Worm (Caenorhabditis elegans) whole organism, L4 larva: ENCODE measurements around the gene ZK418.5.
A peak's percentile ranks its signal among the peaks of the same experiment; 100 is the strongest.

Source experiments
- D1046.2 ChIP-seq: fragments of 200-800 bp; sonication (Bioruptor generic); IDR thresholded peaks from 2 replicates; pipeline ENCODE4 v1.3.6; 2022; ENCODE audit warnings: missing genetic modification characterization, missing compliant biosample characterization
- F37D6.2 ChIP-seq: sonication (generic microtip); optimal IDR thresholded peaks from 2 replicates; lab custom pipeline; 2016; ENCODE audit warnings: mild to moderate bottlenecking, missing genetic modification characterization, missing compliant biosample characterization
- F49E8.2 ChIP-seq: sonication (generic microtip); optimal IDR thresholded peaks from 2 replicates; lab custom pipeline; 2016; ENCODE audit warnings: missing compliant biosample characterization, mild to moderate bottlenecking, missing genetic modification characterization, borderline replicate concordance
- Y105C5A.15 ChIP-seq: fragments of 200-800 bp; sonication (Bioruptor generic); IDR thresholded peaks from 2 replicates; pipeline ENCODE4 v1.3.6; 2022; ENCODE audit warnings: missing genetic modification characterization, missing compliant biosample characterization
- ama-1 ChIP-seq: fragments of 150-350 bp; optimal IDR thresholded peaks from 2 replicates; lab custom pipeline; 2014; ENCODE audit warnings: inconsistent platforms, mixed read lengths
- arid-1 ChIP-seq: fragments of 200-800 bp; sonication (Bioruptor generic); conservative IDR thresholded peaks from 2 replicates; pipeline ENCODE4 v1.3.6; 2022; ENCODE audit warnings: missing genetic modification reagents, missing genetic modification characterization, missing compliant biosample characterization
- ceh-20 ChIP-seq: fragments of 200-800 bp; sonication (Bioruptor generic); IDR thresholded peaks from 2 replicates; pipeline ENCODE4 v1.3.6; 2022; ENCODE audit warnings: missing genetic modification reagents, missing genetic modification characterization, missing compliant biosample characterization
- ceh-32 ChIP-seq: sonication (generic microtip); optimal IDR thresholded peaks from 2 replicates; lab custom pipeline; 2016; ENCODE audit warnings: mild to moderate bottlenecking, missing genetic modification characterization, missing compliant biosample characterization; ENCODE audit not compliant: poor library complexity
- ceh-62 ChIP-seq: sonication (generic microtip); optimal IDR thresholded peaks from 2 replicates; lab custom pipeline; 2017; ENCODE audit warnings: missing biosample characterization, missing genetic modification characterization
- daf-12 ChIP-seq: fragments of 150-350 bp; optimal IDR thresholded peaks from 2 replicates; lab custom pipeline; 2014; ENCODE audit warnings: missing biosample characterization, missing genetic modification reagents, missing genetic modification characterization
- daf-19 ChIP-seq: fragments of 200-800 bp; sonication (Bioruptor generic); conservative IDR thresholded peaks from 2 replicates; pipeline ENCODE4 v1.3.6; 2022; ENCODE audit warnings: missing genetic modification characterization, missing compliant biosample characterization
- dmd-6 ChIP-seq: fragments of 200-800 bp; sonication (Bioruptor generic); IDR thresholded peaks from 2 replicates; pipeline ENCODE4 v1.3.6; 2022; ENCODE audit warnings: missing genetic modification reagents, missing genetic modification characterization, missing compliant biosample characterization
- dmd-8 ChIP-seq: fragments of 200-800 bp; sonication (Bioruptor generic); IDR thresholded peaks from 2 replicates; pipeline ENCODE4 v1.3.6; 2022; ENCODE audit warnings: missing genetic modification characterization, missing compliant biosample characterization
- fkh-10 ChIP-seq: fragments of 150-350 bp; optimal IDR thresholded peaks from 2 replicates; lab custom pipeline; 2014; ENCODE audit warnings: missing biosample characterization, missing genetic modification reagents, missing genetic modification characterization
- gei-8 ChIP-seq: fragments of 200-800 bp; sonication (Bioruptor generic); optimal IDR thresholded peaks from 2 replicates; lab custom pipeline; 2018; ENCODE audit warnings: mild to moderate bottlenecking, missing genetic modification characterization, missing compliant biosample characterization
- hlh-30 ChIP-seq: sonication (generic microtip); optimal IDR thresholded peaks from 2 replicates; lab custom pipeline; 2017; ENCODE audit warnings: antibody characterized with exemption, mild to moderate bottlenecking, missing genetic modification characterization, missing compliant biosample characterization; ENCODE audit not compliant: insufficient read depth
- hmg-1.1 ChIP-seq: fragments of 200-800 bp; sonication (Bioruptor generic); IDR thresholded peaks from 2 replicates; pipeline ENCODE4 v1.3.6; 2022; ENCODE audit warnings: missing genetic modification reagents, missing genetic modification characterization, missing compliant biosample characterization
- lim-7 ChIP-seq: fragments of 200-800 bp; sonication (Bioruptor generic); IDR thresholded peaks from 2 replicates; pipeline ENCODE4 v1.3.6; 2022; ENCODE audit warnings: missing genetic modification characterization, missing compliant biosample characterization
- lin-1 ChIP-seq: fragments of 200-800 bp; sonication (Bioruptor generic); IDR thresholded peaks from 2 replicates; pipeline ENCODE4 v1.3.6; 2022; ENCODE audit warnings: missing genetic modification reagents, missing genetic modification characterization, missing compliant biosample characterization
- lin-13 ChIP-seq: fragments of 150-350 bp; optimal IDR thresholded peaks from 2 replicates; lab custom pipeline; 2014; ENCODE audit warnings: missing biosample characterization, missing genetic modification reagents, missing genetic modification characterization
- lin-38 ChIP-seq: fragments of 200-800 bp; sonication (Bioruptor generic); IDR thresholded peaks from 2 replicates; pipeline ENCODE4 v1.3.6; 2022; ENCODE audit warnings: missing genetic modification reagents, missing genetic modification characterization, missing compliant biosample characterization
- lin-39 ChIP-seq: fragments of 150-350 bp; optimal IDR thresholded peaks from 2 replicates; lab custom pipeline; 2014; ENCODE audit warnings: missing biosample characterization, missing genetic modification reagents, missing genetic modification characterization
- madf-5 ChIP-seq, 2 experiments: fragments of 200-800 bp; sonication (Bioruptor generic); IDR thresholded peaks; 2 replicates each; pipeline ENCODE4 v1.3.6; 2022; ENCODE audit warnings: missing compliant biosample characterization in 2 of 2, missing genetic modification characterization in 2 of 2
- mdt-29 ChIP-seq: fragments of 200-800 bp; sonication (Bioruptor generic); IDR thresholded peaks from 2 replicates; pipeline ENCODE4 v1.3.6; 2022; ENCODE audit warnings: missing genetic modification reagents, missing genetic modification characterization, missing compliant biosample characterization
- mxl-3 ChIP-seq: fragments of 200-800 bp; sonication (Bioruptor generic); optimal IDR thresholded peaks from 2 replicates; lab custom pipeline; 2018; ENCODE audit warnings: mild to moderate bottlenecking, missing genetic modification characterization, missing compliant biosample characterization
- nhr-102 ChIP-seq: sonication (generic microtip); optimal IDR thresholded peaks from 2 replicates; lab custom pipeline; 2016; ENCODE audit warnings: mild to moderate bottlenecking, missing genetic modification characterization, moderate library complexity, missing compliant biosample characterization
- nhr-11 ChIP-seq: fragments of 150-350 bp; optimal IDR thresholded peaks from 2 replicates; lab custom pipeline; 2014; ENCODE audit warnings: missing biosample characterization, missing genetic modification characterization
- nhr-25 ChIP-seq: sonication (generic microtip); optimal IDR thresholded peaks from 2 replicates; lab custom pipeline; 2017; ENCODE audit warnings: missing genetic modification characterization, mild to moderate bottlenecking, missing compliant biosample characterization, antibody characterized with exemption, moderate library complexity, borderline replicate concordance; ENCODE audit not compliant: insufficient read depth
- saeg-2 ChIP-seq: fragments of 200-800 bp; sonication (Bioruptor generic); IDR thresholded peaks from 2 replicates; pipeline ENCODE4 v1.3.6; 2022; ENCODE audit warnings: missing genetic modification reagents, missing genetic modification characterization, missing compliant biosample characterization
- set-16 ChIP-seq: fragments of 200-800 bp; sonication (Bioruptor generic); IDR thresholded peaks from 2 replicates; pipeline ENCODE4 v1.3.6; 2022; ENCODE audit warnings: missing genetic modification reagents, missing genetic modification characterization, missing compliant biosample characterization
- snpc-1.2 ChIP-seq: fragments of 200-800 bp; sonication (Bioruptor generic); IDR thresholded peaks from 2 replicates; pipeline ENCODE4 v1.3.6; 2022; ENCODE audit warnings: missing genetic modification reagents, missing genetic modification characterization, missing compliant biosample characterization
- snpc-4 ChIP-seq: fragments of 150-350 bp; optimal IDR thresholded peaks from 2 replicates; lab custom pipeline; 2014; ENCODE audit warnings: missing biosample characterization, missing genetic modification characterization
- spr-3 ChIP-seq: fragments of 200-800 bp; sonication (Bioruptor generic); optimal IDR thresholded peaks from 2 replicates; lab custom pipeline; 2018; ENCODE audit warnings: mild to moderate bottlenecking, missing genetic modification characterization, missing compliant biosample characterization
- tag-97 ChIP-seq: fragments of 200-800 bp; sonication (Bioruptor generic); IDR thresholded peaks from 2 replicates; pipeline ENCODE4 v1.3.6; 2022; ENCODE audit warnings: missing genetic modification characterization, missing compliant biosample characterization
- tra-1 ChIP-seq: fragments of 200-800 bp; sonication (Bioruptor generic); IDR thresholded peaks from 2 replicates; pipeline ENCODE4 v1.3.6; 2022; ENCODE audit warnings: missing genetic modification reagents, missing genetic modification characterization, missing compliant biosample characterization
- unc-130 ChIP-seq: sonication (generic microtip); optimal IDR thresholded peaks from 2 replicates; lab custom pipeline; 2016; ENCODE audit warnings: missing genetic modification reagents, missing genetic modification characterization, missing compliant biosample characterization
- zag-1 ChIP-seq: fragments of 150-350 bp; optimal IDR thresholded peaks from 2 replicates; lab custom pipeline; 2014; ENCODE audit warnings: missing biosample characterization, missing genetic modification characterization
- zfp-3 ChIP-seq: fragments of 200-800 bp; sonication (Bioruptor generic); conservative IDR thresholded peaks from 2 replicates; pipeline ENCODE4 v1.3.6; 2022; ENCODE audit warnings: missing genetic modification reagents, missing genetic modification characterization, missing compliant biosample characterization
- zip-11 ChIP-seq: fragments of 200-800 bp; sonication (Bioruptor generic); IDR thresholded peaks from 2 replicates; pipeline ENCODE4 v1.3.6; 2022; ENCODE audit warnings: missing genetic modification characterization, missing compliant biosample characterization
- zip-2 ChIP-seq: fragments of 150-350 bp; optimal IDR thresholded peaks from 2 replicates; lab custom pipeline; 2014; ENCODE audit warnings: missing biosample characterization, missing genetic modification characterization

The ZK418.5 gene

ce11 chrIII:7103940-7104440 is 30.3 kb upstream of the ZK418.5 start, which contains the start of gene cpg-2 (continued):
- TF ChIP-seq nhr-25 (no peak), ceh-32 (no peak), dmd-6 (GFP tag; lab: Robert Waterston, UW) (no peak), spr-3 (GFP tag; lab: Kevin White, UChicago) (no peak), zag-1 (tag; lab: Kevin White, UChicago) (no peak)

- 0 out of 2 replicates have a peak, but pooled peaks have one; percentile 13 for TF ChIP-seq D1046.2 (GFP tag; lab: Robert Waterston, UW)
- 0 out of 2 replicates have a peak, but pooled peaks have one; percentile 9 for TF ChIP-seq Y105C5A.15 (GFP tag; lab: Robert Waterston, UW)
- no peak; the same call in 1 of the 2 replicates for TF ChIP-seq lin-38
- peak; percentile 25 for TF ChIP-seq F49E8.2 (tag; lab: Kevin White, UChicago)
- TF ChIP-seq ceh-20, result no peak
- TF ChIP-seq zip-2 (tag; lab: Kevin White, UChicago), result no peak
- no peak for TF ChIP-seq dmd-8 (GFP tag; lab: Robert Waterston, UW)
- TF ChIP-seq tra-1 (GFP tag; lab: Robert Waterston, UW), result no peak
- no peak for TF ChIP-seq F37D6.2
- no peak for TF ChIP-seq hlh-30 (tag; lab: Kevin White, UChicago)
- TF ChIP-seq snpc-1.2 (GFP tag; lab: Robert Waterston, UW), result no peak
- TF ChIP-seq lin-1 (GFP tag; lab: Robert Waterston, UW), result 0 out of 2 replicates have a peak, but pooled peaks have one; percentile 31
- TF ChIP-seq nhr-11 (tag; lab: Kevin White, UChicago), result no peak
- TF ChIP-seq set-16 (GFP tag; lab: Robert Waterston, UW), result no peak
- TF ChIP-seq madf-5 (GFP tag; IDR thresholded peaks at IDR 0.05; lab: Robert Waterston, UW), result peak in 1 of 2 experiments; percentile 35; a peak in 1 of 4 replicates
- TF ChIP-seq nhr-102 (tag; lab: Kevin White, UChicago), result no peak
- no peak for TF ChIP-seq gei-8 (GFP tag; lab: Kevin White, UChicago)
- TF ChIP-seq lim-7 (GFP tag; lab: Robert Waterston, UW), result 0 out of 2 replicates have a peak, but pooled peaks have one; percentile 43
- no peak for TF ChIP-seq ama-1 (lab: Kevin White, UChicago)
- no peak for TF ChIP-seq hmg-1.1 (GFP tag; lab: Robert Waterston, UW)
- TF ChIP-seq zip-11 (GFP tag; lab: Robert Waterston, UW), result no peak
- TF ChIP-seq unc-130, result peak; percentile 79
- TF ChIP-seq arid-1 (GFP tag; lab: Robert Waterston, UW), result 0 out of 2 replicates have a peak, but pooled peaks have one; percentile 20
- no peak for TF ChIP-seq daf-12
- TF ChIP-seq saeg-2, result no peak
- no peak for TF ChIP-seq mxl-3 (GFP tag; lab: Kevin White, UChicago)
- TF ChIP-seq lin-39 (tag; lab: Kevin White, UChicago), result no peak
- TF ChIP-seq lin-13 (GFP tag; lab: Kevin White, UChicago), result no peak
- no peak for TF ChIP-seq zfp-3 (GFP tag; lab: Robert Waterston, UW)
- no peak for TF ChIP-seq ceh-62 (tag; lab: Kevin White, UChicago)
- no peak for TF ChIP-seq snpc-4 (tag; lab: Kevin White, UChicago)
- TF ChIP-seq, all 104 proteins: peak for 8
Observed at ce11 chrIII:7101814-7102477, 28.3 kb upstream of the ZK418.5 start.

- TF ChIP-seq tag-97 (GFP tag; lab: Robert Waterston, UW) (no peak), arid-1 (GFP tag; lab: Robert Waterston, UW) (no peak), mdt-29 (GFP tag; lab: Robert Waterston, UW) (no peak), dmd-6 (GFP tag; lab: Robert Waterston, UW) (no peak), daf-19 (GFP tag; lab: Robert Waterston, UW) (no peak), fkh-10 (GFP tag; lab: Kevin White, UChicago) (no peak)
Observed at ce11 chrIII:7100001-7100400, 26.4 kb upstream of the ZK418.5 start, which contains the start of gene ZK418.11. Gene ZK418.11, plus strand, starts transcription at chrIII:7100289.
